Worm (Caenorhabditis elegans) whole organism, L3 larva: ENCODE data around the gene F18C5.10.
A peak's percentile ranks its signal among the peaks of the same experiment; 100 is the strongest.

Experiments used
- R02D3.7 ChIP-seq: fragments of 150-350 bp; optimal IDR thresholded peaks from 2 replicates; lab custom pipeline; 2014; ENCODE audit warnings: missing biosample characterization, missing genetic modification characterization
- ZK546.5 ChIP-seq: sonication (generic microtip); optimal IDR thresholded peaks from 2 replicates; lab custom pipeline; 2017; ENCODE audit warnings: missing biosample characterization, missing genetic modification characterization
- ama-1 ChIP-seq: fragments of 150-350 bp; optimal IDR thresholded peaks from 2 replicates; lab custom pipeline; 2018
- ceh-16 ChIP-seq: sonication (generic microtip); optimal IDR thresholded peaks from 2 replicates; lab custom pipeline; 2017; ENCODE audit warnings: missing biosample characterization, missing genetic modification characterization
- ceh-28 ChIP-seq: fragments of 150-350 bp; optimal IDR thresholded peaks from 2 replicates; lab custom pipeline; 2014; ENCODE audit warnings: missing biosample characterization, missing genetic modification reagents, missing genetic modification characterization
- ceh-82 ChIP-seq: fragments of 150-350 bp; optimal IDR thresholded peaks from 2 replicates; lab custom pipeline; 2014; ENCODE audit warnings: missing biosample characterization, missing genetic modification characterization
- ceh-9 ChIP-seq: sonication (generic microtip); optimal IDR thresholded peaks from 2 replicates; lab custom pipeline; 2018; ENCODE audit warnings: missing biosample characterization, missing genetic modification characterization
- daf-12 ChIP-seq: fragments of 150-350 bp; optimal IDR thresholded peaks from 2 replicates; lab custom pipeline; 2014; ENCODE audit warnings: missing biosample characterization, missing genetic modification reagents, missing genetic modification characterization
- egl-27 ChIP-seq: sonication (generic microtip); optimal IDR thresholded peaks from 4 replicates; lab custom pipeline; 2017; ENCODE audit warnings: missing biosample characterization, missing genetic modification reagents, missing genetic modification characterization
- egl-5 ChIP-seq: fragments of 150-350 bp; optimal IDR thresholded peaks from 2 replicates; lab custom pipeline; 2017; ENCODE audit warnings: missing biosample characterization, missing genetic modification reagents, missing genetic modification characterization, inconsistent platforms
- elt-2 ChIP-seq: sonication (generic microtip); optimal IDR thresholded peaks from 2 replicates; lab custom pipeline; 2016; ENCODE audit warnings: missing genetic modification reagents, mild to moderate bottlenecking, missing genetic modification characterization, missing compliant biosample characterization
- elt-3 ChIP-seq, 3 experiments: fragments of 150-350 bp in 1 of 3; sonication (generic microtip) in 2 of 3; optimal IDR thresholded peaks; 2 replicates in 2 of 3; 4 replicates in 1 of 3; lab custom pipeline; 2014 to 2017; ENCODE audit warnings: missing biosample characterization in 3 of 3, missing genetic modification characterization in 3 of 3
- eor-1 ChIP-seq, 2 experiments: fragments of 150-350 bp; optimal IDR thresholded peaks; 2 replicates each; lab custom pipeline; 2014 to 2018; ENCODE audit warnings: missing biosample characterization in 2 of 2, missing genetic modification characterization in 2 of 2
- fkh-2 ChIP-seq: fragments of 150-350 bp; optimal IDR thresholded peaks from 2 replicates; lab custom pipeline; 2014; ENCODE audit warnings: missing biosample characterization, missing genetic modification reagents, missing genetic modification characterization
- fos-1 ChIP-seq: fragments of 150-350 bp; optimal IDR thresholded peaks from 2 replicates; lab custom pipeline; 2014; ENCODE audit warnings: missing biosample characterization, missing genetic modification characterization
- hmg-11 ChIP-seq: sonication (generic microtip); optimal IDR thresholded peaks from 2 replicates; lab custom pipeline; 2016; ENCODE audit warnings: missing genetic modification characterization, missing compliant biosample characterization
- jun-1 ChIP-seq: fragments of 150-350 bp; optimal IDR thresholded peaks from 2 replicates; lab custom pipeline; 2014; ENCODE audit warnings: missing biosample characterization, missing genetic modification reagents, missing genetic modification characterization
- lin-15B ChIP-seq: fragments of 150-350 bp; optimal IDR thresholded peaks from 2 replicates; lab custom pipeline; 2014; ENCODE audit warnings: missing biosample characterization, missing genetic modification characterization
- lin-39 ChIP-seq: fragments of 150-350 bp; optimal IDR thresholded peaks from 2 replicates; lab custom pipeline; 2018; ENCODE audit warnings: missing biosample characterization, missing genetic modification reagents, missing genetic modification characterization
- mdl-1 ChIP-seq: fragments of 150-350 bp; optimal IDR thresholded peaks from 2 replicates; lab custom pipeline; 2014; ENCODE audit warnings: missing biosample characterization, missing genetic modification characterization
- mml-1 ChIP-seq: fragments of 150-350 bp; sonication (generic microtip); optimal IDR thresholded peaks from 3 replicates; lab custom pipeline; 2014; ENCODE audit warnings: missing biosample characterization, missing genetic modification characterization
- nfya-1 ChIP-seq: sonication (generic microtip); optimal IDR thresholded peaks from 2 replicates; lab custom pipeline; 2017; ENCODE audit warnings: missing genetic modification characterization, mild to moderate bottlenecking, missing compliant biosample characterization, antibody characterized with exemption, moderate library complexity; ENCODE audit not compliant: insufficient read depth
- nhr-11 ChIP-seq: fragments of 150-350 bp; optimal IDR thresholded peaks from 2 replicates; lab custom pipeline; 2014; ENCODE audit warnings: missing biosample characterization, missing genetic modification characterization
- nhr-12 ChIP-seq: fragments of 150-350 bp; optimal IDR thresholded peaks from 2 replicates; lab custom pipeline; 2014; ENCODE audit warnings: missing biosample characterization, missing genetic modification characterization
- nhr-23 ChIP-seq: fragments of 150-350 bp; optimal IDR thresholded peaks from 2 replicates; lab custom pipeline; 2014; ENCODE audit warnings: missing biosample characterization, missing genetic modification reagents, missing genetic modification characterization
- nhr-25 ChIP-seq: sonication (generic microtip); optimal IDR thresholded peaks from 2 replicates; lab custom pipeline; 2017; ENCODE audit warnings: missing biosample characterization, missing genetic modification characterization
- nhr-28 ChIP-seq: fragments of 150-350 bp; optimal IDR thresholded peaks from 2 replicates; lab custom pipeline; 2014; ENCODE audit warnings: missing biosample characterization, missing genetic modification characterization
- nhr-43 ChIP-seq: sonication (generic microtip); optimal IDR thresholded peaks from 2 replicates; lab custom pipeline; 2016; ENCODE audit warnings: mild to moderate bottlenecking, missing genetic modification characterization, missing compliant biosample characterization; ENCODE audit not compliant: poor library complexity, severe bottlenecking
- nhr-67 ChIP-seq: fragments of 150-350 bp; optimal IDR thresholded peaks from 2 replicates; lab custom pipeline; 2014; ENCODE audit warnings: missing biosample characterization, missing genetic modification characterization
- nhr-76 ChIP-seq: fragments of 150-350 bp; sonication (generic microtip); optimal IDR thresholded peaks from 5 replicates; lab custom pipeline; 2014; ENCODE audit warnings: missing biosample characterization, missing genetic modification characterization
- nhr-77 ChIP-seq: fragments of 150-350 bp; optimal IDR thresholded peaks from 2 replicates; lab custom pipeline; 2014; ENCODE audit warnings: missing biosample characterization, missing genetic modification characterization
- pha-4 ChIP-seq: fragments of 150-350 bp; optimal IDR thresholded peaks from 2 replicates; lab custom pipeline; 2014; ENCODE audit warnings: missing biosample characterization, missing genetic modification reagents, missing genetic modification characterization
- pqm-1 ChIP-seq: fragments of 150-350 bp; optimal IDR thresholded peaks from 2 replicates; lab custom pipeline; 2017; ENCODE audit warnings: missing biosample characterization, missing genetic modification characterization, inconsistent platforms
- sea-2 ChIP-seq: fragments of 150-350 bp; sonication (generic microtip); optimal IDR thresholded peaks from 4 replicates; lab custom pipeline; 2014; ENCODE audit warnings: missing biosample characterization, missing genetic modification reagents, missing genetic modification characterization
- skn-1 ChIP-seq: fragments of 150-350 bp; optimal IDR thresholded peaks from 2 replicates; lab custom pipeline; 2014; ENCODE audit warnings: missing biosample characterization, missing genetic modification characterization
- snpc-4 ChIP-seq: fragments of 150-350 bp; optimal IDR thresholded peaks from 2 replicates; lab custom pipeline; 2014; ENCODE audit warnings: missing biosample characterization, missing genetic modification characterization
- tbx-2 ChIP-seq: sonication (generic microtip); optimal IDR thresholded peaks from 2 replicates; lab custom pipeline; 2016; ENCODE audit warnings: mild to moderate bottlenecking, missing genetic modification characterization, missing compliant biosample characterization
- unc-39 ChIP-seq: sonication (generic microtip); optimal IDR thresholded peaks from 4 replicates; lab custom pipeline; 2017; ENCODE audit warnings: missing biosample characterization, missing genetic modification characterization
- unc-62 ChIP-seq: fragments of 150-350 bp; sonication (generic microtip); optimal IDR thresholded peaks from 4 replicates; lab custom pipeline; 2014; ENCODE audit warnings: missing biosample characterization, missing genetic modification reagents, missing genetic modification characterization
- ztf-11 ChIP-seq: fragments of 150-350 bp; optimal IDR thresholded peaks from 2 replicates; lab custom pipeline; 2014; ENCODE audit warnings: missing biosample characterization, missing genetic modification characterization
- ztf-4 ChIP-seq: fragments of 150-350 bp; optimal IDR thresholded peaks from 2 replicates; lab custom pipeline; 2014; ENCODE audit warnings: missing biosample characterization, missing genetic modification characterization

Gene F18C5.10

ce11 chrII:6598050-6598449, 36.8 kb upstream of the F18C5.10 start, which contains the start of gene dnj-8:
Gene dnj-8, minus strand, starts transcription at chrII:6598080.
- TF ChIP-seq ama-1 (lab: Kevin White, UChicago) (peak; percentile 6), lin-15B (peak; percentile 23), ztf-11 (tag; lab: Kevin White, UChicago) (no peak), unc-62 (GFP tag; lab: Kevin White, UChicago) (no peak), egl-5 (tag; lab: Kevin White, UChicago) (no peak), nhr-25 (tag; lab: Kevin White, UChicago) (no peak), elt-3 (tag; optimal IDR thresholded peaks at IDR 0.05; lab: Kevin White, UChicago) (no peak), nfya-1 (tag; lab: Kevin White, UChicago) (peak; percentile 60), mdl-1 (tag; lab: Kevin White, UChicago) (no peak), ceh-16 (no peak), nhr-43 (tag; lab: Kevin White, UChicago) (no peak), nhr-77 (no peak), lin-39 (tag; lab: Kevin White, UChicago) (peak; percentile 66), pha-4 (peak; percentile 25), hmg-11 (no peak), tbx-2 (tag; lab: Kevin White, UChicago) (no peak), sea-2 (GFP tag; lab: Kevin White, UChicago) (no peak), nhr-12 (tag; lab: Kevin White, UChicago) (no peak), snpc-4 (no peak), elt-2 (tag; lab: Kevin White, UChicago) (no peak), pqm-1 (no peak), R02D3.7 (tag; lab: Kevin White, UChicago) (no peak)

- TF ChIP-seq daf-12 (tag; lab: Kevin White, UChicago): no peak
- TF ChIP-seq lin-15B: no peak
- TF ChIP-seq nhr-28 (tag; lab: Kevin White, UChicago): no peak
- no peak for TF ChIP-seq nhr-76
- TF ChIP-seq ztf-4: no peak
- no peak for TF ChIP-seq pha-4
- TF ChIP-seq pqm-1: no peak
- no peak for TF ChIP-seq jun-1
- no peak for TF ChIP-seq egl-27 (tag; lab: Kevin White, UChicago)
- no peak for TF ChIP-seq ceh-28
- no peak for TF ChIP-seq nhr-12 (tag; lab: Kevin White, UChicago)
- TF ChIP-seq unc-39 (tag; lab: Kevin White, UChicago): no peak
- no peak for TF ChIP-seq eor-1 (tag; optimal IDR thresholded peaks at IDR 0.05; lab: Kevin White, UChicago)
- no peak for TF ChIP-seq nfya-1 (tag; lab: Kevin White, UChicago)
- no peak for TF ChIP-seq hmg-11
- no peak for TF ChIP-seq mml-1
- TF ChIP-seq unc-62 (GFP tag; lab: Kevin White, UChicago): no peak
- no peak for TF ChIP-seq lin-39 (tag; lab: Kevin White, UChicago)
- no peak for TF ChIP-seq nhr-23 (tag; lab: Kevin White, UChicago)
- TF ChIP-seq, all 47 proteins: peak for 0
Observed at ce11 chrII:6597507-6597906, 36.3 kb upstream of the F18C5.10 start.

- TF ChIP-seq skn-1 (tag; lab: Kevin White, UChicago) (no peak), ceh-82 (tag; lab: Kevin White, UChicago) (no peak), pha-4 (no peak), ceh-9 (no peak), nhr-67 (no peak), elt-2 (tag; lab: Kevin White, UChicago) (no peak), ceh-28 (no peak), nhr-23 (tag; lab: Kevin White, UChicago) (no peak), pqm-1 (no peak), egl-5 (tag; lab: Kevin White, UChicago) (no peak), mml-1 (no peak), nhr-76 (no peak), fkh-2 (no peak), egl-27 (tag; lab: Kevin White, UChicago) (no peak), snpc-4 (no peak), tbx-2 (tag; lab: Kevin White, UChicago) (no peak)
Observed at ce11 chrII:6594151-6594550, 32.9 kb upstream of the F18C5.10 start, which contains the start of gene aipr-1. Gene aipr-1, minus strand, starts transcription at chrII:6594251.

ce11 chrII:6592251-6592650, 31.0 kb upstream of the F18C5.10 start, which contains the start of gene C56C10.9:
Gene C56C10.9, minus strand, starts transcription at chrII:6592351.
- TF ChIP-seq fkh-2: no peak
- no peak for TF ChIP-seq nhr-23 (tag; lab: Kevin White, UChicago)
- TF ChIP-seq ZK546.5: no peak
- TF ChIP-seq egl-5 (tag; lab: Kevin White, UChicago): no peak
- TF ChIP-seq jun-1: no peak
- no peak for TF ChIP-seq pqm-1
- TF ChIP-seq ztf-4: no peak
- TF ChIP-seq nhr-11: no peak
- TF ChIP-seq fos-1 (tag; lab: Kevin White, UChicago): no peak
